Worm (Caenorhabditis elegans) whole organism, young adult: ENCODE results near the gene dot-1.5.

ENCODE experiments used
- attf-5 ChIP-seq: fragments of 200-800 bp; sonication (Bioruptor generic); optimal IDR thresholded peaks from 2 replicates; lab custom pipeline; 2018; ENCODE audit warnings: mild to moderate bottlenecking, missing genetic modification characterization, missing compliant biosample characterization
- ceh-27 ChIP-seq: fragments of 200-800 bp; sonication (Bioruptor generic); optimal IDR thresholded peaks from 2 replicates; lab custom pipeline; 2018; ENCODE audit warnings: mild to moderate bottlenecking, missing genetic modification characterization, moderate library complexity, missing compliant biosample characterization
- ceh-79 ChIP-seq: sonication (generic microtip); optimal IDR thresholded peaks from 2 replicates; lab custom pipeline; 2017; ENCODE audit warnings: mild to moderate bottlenecking, missing genetic modification characterization, missing compliant biosample characterization
- efl-1 ChIP-seq: fragments of 150-350 bp; optimal IDR thresholded peaks from 2 replicates; lab custom pipeline; 2014; ENCODE audit warnings: missing biosample characterization, missing genetic modification reagents, missing genetic modification characterization
- rec-8 ChIP-seq, 2 experiments: sonication (generic microtip); optimal IDR thresholded peaks; 2 replicates each; lab custom pipeline; 2016; ENCODE audit warnings: mild to moderate bottlenecking in 2 of 2, missing genetic modification characterization in 2 of 2, missing genetic modification reagents in 2 of 2, missing genotype in 2 of 2, missing biosample characterization in 1 of 2, missing compliant biosample characterization in 1 of 2, moderate library complexity in 1 of 2
- repo-1 ChIP-seq: sonication (generic microtip); optimal IDR thresholded peaks from 2 replicates; lab custom pipeline; 2017; ENCODE audit warnings: mild to moderate bottlenecking, missing genetic modification characterization, missing compliant biosample characterization
- snpc-3.4 ChIP-seq: sonication (generic microtip); optimal IDR thresholded peaks from 2 replicates; lab custom pipeline; 2017; ENCODE audit warnings: missing genetic modification characterization, mild to moderate bottlenecking, missing compliant biosample characterization, antibody characterized with exemption, moderate library complexity, missing genotype, missing genetic modification reagents
- snpc-4 ChIP-seq, 5 experiments: fragments of 150-350 bp in 1 of 5; sonication (generic microtip) in 4 of 5; optimal IDR thresholded peaks; 2 replicates each; lab custom pipeline; 2014 to 2018; ENCODE audit warnings: missing genetic modification characterization in 5 of 5, missing biosample characterization in 3 of 5, antibody characterized with exemption in 2 of 5, mild to moderate bottlenecking in 2 of 5, missing compliant biosample characterization in 2 of 5, missing genotype in 2 of 5, moderate library complexity in 2 of 5, missing genetic modification reagents in 1 of 5

DNA sequence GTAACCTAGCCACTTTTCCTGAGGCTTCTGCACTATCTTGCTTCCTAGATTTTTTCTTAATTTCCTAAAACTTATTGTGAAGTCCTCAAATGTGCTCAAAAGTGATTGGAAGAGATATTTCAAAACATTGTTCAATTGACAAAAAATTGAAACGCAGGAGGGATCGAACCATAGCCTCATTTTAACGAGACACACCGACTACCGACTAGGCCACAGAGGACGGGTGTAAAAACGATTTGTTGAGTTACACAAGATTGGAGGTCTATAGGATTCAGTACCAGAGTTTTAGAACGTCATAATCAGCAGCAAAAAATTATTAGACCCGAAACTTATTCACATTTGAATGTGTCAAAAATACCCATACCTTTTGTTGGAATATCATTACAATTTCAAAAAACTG lies 22.0 kb downstream of the dot-1.5 start:
- TF ChIP-seq ceh-27 (GFP tag; lab: Kevin White, UChicago) (no peak), attf-5 (no peak), ceh-79 (tag; lab: Kevin White, UChicago) (no peak), repo-1 (tag; lab: Kevin White, UChicago) (no peak), efl-1 (GFP tag; lab: Kevin White, UChicago) (no peak), snpc-3.4 (tag; lab: Kevin White, UChicago) (no peak), snpc-4 (GFP tag; optimal IDR thresholded peaks at IDR 0.05; lab: Kevin White, UChicago) (no peak), snpc-4 (tag; optimal IDR thresholded peaks at IDR 0.05; lab: Kevin White, UChicago) (no peak), rec-8 (tag; optimal IDR thresholded peaks at IDR 0.05; lab: Kevin White, UChicago) (no peak)
